Worm (Caenorhabditis elegans): Measurements from ENCODE around the gene srh-67.

Gene srh-67

DNA sequence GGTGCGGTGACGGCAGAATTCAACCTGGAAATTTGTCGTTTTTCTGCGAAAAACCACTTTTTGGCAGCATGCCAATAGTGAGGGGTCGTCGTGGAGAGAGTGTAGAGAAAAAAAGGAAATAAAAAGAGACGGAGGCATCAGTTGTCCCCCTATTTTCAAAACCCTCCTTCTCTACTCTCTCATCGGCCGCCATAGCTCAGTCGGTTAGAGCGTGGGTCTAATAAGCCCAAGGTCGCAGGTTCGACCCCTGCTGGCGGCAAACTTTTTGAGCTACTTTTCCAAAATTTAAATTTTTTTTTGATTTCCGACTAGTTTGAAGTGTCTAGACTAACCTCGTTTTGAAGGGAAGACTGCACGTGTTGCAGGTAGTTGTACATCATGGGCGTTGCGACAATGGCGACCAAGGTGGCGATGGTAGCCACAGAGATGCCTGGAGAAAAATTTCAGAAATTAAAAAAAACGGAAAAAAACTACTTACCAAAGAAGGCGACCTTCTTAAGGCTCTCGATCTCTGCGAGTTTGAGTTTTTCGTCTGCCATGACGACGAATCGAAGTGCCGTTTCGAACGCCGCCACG is 14.1 kb upstream of the srh-67 start, which contains the start of gene col-85 (continued):
- TF ChIP-seq ces-1 (GFP tag; optimal IDR thresholded peaks at IDR 0.05) (no peak), spr-3 (GFP tag; optimal IDR thresholded peaks at IDR 0.05) (peak; percentile 81), lsy-2 (tag; optimal IDR thresholded peaks at IDR 0.05) (no peak), daf-19 (GFP tag; conservative IDR thresholded peaks at IDR 0.05) (no peak), rbr-2 (tag; optimal IDR thresholded peaks at IDR 0.05) (peak; percentile 87), snpc-4 (tag; optimal IDR thresholded peaks at IDR 0.05) (peak; percentile 71), unc-39 (tag; optimal IDR thresholded peaks at IDR 0.05) (no peak), gei-8 (GFP tag; optimal IDR thresholded peaks at IDR 0.05) (peak; percentile 76), saeg-2 (GFP tag; IDR thresholded peaks at IDR 0.05) (peak; percentile 57; the same call in 1 of the 2 replicates), spr-1 (tag; optimal IDR thresholded peaks at IDR 0.05) (peak; percentile 79), hmg-1.1 (GFP tag; IDR thresholded peaks at IDR 0.05) (peak; percentile 98), nhr-102 (tag; optimal IDR thresholded peaks at IDR 0.05) (peak; percentile 75), ceh-44 (GFP tag; IDR thresholded peaks at IDR 0.05) (peak; percentile 92), skn-1 (tag; optimal IDR thresholded peaks at IDR 0.05) (no peak), set-16 (GFP tag; IDR thresholded peaks at IDR 0.05) (no peak), snpc-1.2 (GFP tag; IDR thresholded peaks at IDR 0.05) (peak; percentile 88), dve-1 (tag; optimal IDR thresholded peaks at IDR 0.05; ENCODE audit: insufficient read depth) (no peak), duxl-1 (tag; optimal IDR thresholded peaks at IDR 0.05; ENCODE audit: poor library complexity) (peak; percentile 82), mes-2 (tag; optimal IDR thresholded peaks at IDR 0.05; ENCODE audit: poor library complexity, severe bottlenecking) (peak; percentile 83), pqm-1 (tag; optimal IDR thresholded peaks at IDR 0.05) (no peak), nhr-28 (tag; optimal IDR thresholded peaks at IDR 0.05) (peak; percentile 48), daf-8 (GFP tag; IDR thresholded peaks at IDR 0.05) (0 out of 2 replicates have a peak, but pooled peaks have one; percentile 71), attf-4 (tag; optimal IDR thresholded peaks at IDR 0.05) (no peak), pha-4 (GFP tag; IDR thresholded peaks at IDR 0.05) (peak; percentile 95), pha-4 (tag; optimal IDR thresholded peaks at IDR 0.05) (no peak), Y105C5A.15 (GFP tag; IDR thresholded peaks at IDR 0.05) (peak; percentile 90; the same call in 1 of the 2 replicates), F44E2.7 (GFP tag; IDR thresholded peaks at IDR 0.05) (peak; percentile 80; the same call in 1 of the 2 replicates), jun-1 (tag; optimal IDR thresholded peaks at IDR 0.05) (no peak), unc-130 (GFP tag; optimal IDR thresholded peaks at IDR 0.05) (peak; percentile 63), ZK546.5 (tag; optimal IDR thresholded peaks at IDR 0.05) (no peak), egl-27 (tag; optimal IDR thresholded peaks at IDR 0.05) (no peak), zip-11 (GFP tag; IDR thresholded peaks at IDR 0.05) (0 out of 2 replicates have a peak, but pooled peaks have one; percentile 53), dmd-6 (GFP tag; IDR thresholded peaks at IDR 0.05) (peak; percentile 79), zfp-3 (GFP tag; conservative IDR thresholded peaks at IDR 0.05) (peak; percentile 73), mxl-3 (GFP tag; optimal IDR thresholded peaks at IDR 0.05) (peak; percentile 42), hlh-30 (tag; optimal IDR thresholded peaks at IDR 0.05; ENCODE audit: insufficient read depth) (peak; percentile 65), nhr-48 (tag; optimal IDR thresholded peaks at IDR 0.05) (peak; percentile 67), F49E8.2 (tag; optimal IDR thresholded peaks at IDR 0.05; ENCODE audit: borderline replicate concordance) (peak; percentile 49), ceh-62 (tag; optimal IDR thresholded peaks at IDR 0.05) (no peak), nhr-6 (tag; optimal IDR thresholded peaks at IDR 0.05) (peak; percentile 48), ceh-20 (GFP tag; IDR thresholded peaks at IDR 0.05) (peak; percentile 78), egl-43 (GFP tag; IDR thresholded peaks at IDR 0.05) (peak; percentile 98), zip-2 (tag; optimal IDR thresholded peaks at IDR 0.05) (peak; percentile 60), zfp-2 (tag; optimal IDR thresholded peaks at IDR 0.05) (peak; percentile 48), tra-1 (GFP tag; IDR thresholded peaks at IDR 0.05) (peak; percentile 94), lin-1 (GFP tag; IDR thresholded peaks at IDR 0.05) (peak; percentile 89), dpl-1 (GFP tag; optimal IDR thresholded peaks at IDR 0.05) (peak; percentile 59), daf-12 (tag; optimal IDR thresholded peaks at IDR 0.05) (no peak), ceh-28 (tag; optimal IDR thresholded peaks at IDR 0.05) (no peak), R02D3.7 (tag; optimal IDR thresholded peaks at IDR 0.05) (peak; percentile 21), tag-97 (GFP tag; IDR thresholded peaks at IDR 0.05) (no peak)

All from whole organism, L4 larva.